Worm (Caenorhabditis elegans): ENCODE data around the gene sde-2.

sde-2 gene

ce11 chrV:13627103-13627623 lies at the start of gene sde-2:
Gene sde-2 (plus strand): TSS chrV:13627573.
- peak; percentile 93 for TF ChIP-seq unc-42 (tag; optimal IDR thresholded peaks at IDR 0.05)
- no peak for TF ChIP-seq che-1 (tag; optimal IDR thresholded peaks at IDR 0.05)
- peak; percentile 82 for TF ChIP-seq hlh-30 (tag; optimal IDR thresholded peaks at IDR 0.05; ENCODE audit: insufficient read depth)

- TF ChIP-seq nhr-232 (tag; optimal IDR thresholded peaks at IDR 0.05) (no peak), pat-9 (tag; optimal IDR thresholded peaks at IDR 0.05) (no peak), rnt-1 (tag; optimal IDR thresholded peaks at IDR 0.05) (no peak), hlh-6 (tag; optimal IDR thresholded peaks at IDR 0.05) (no peak), ceh-2 (tag; optimal IDR thresholded peaks at IDR 0.05) (no peak), hlh-15 (tag; optimal IDR thresholded peaks at IDR 0.05) (no peak), K02D7.2 (tag; optimal IDR thresholded peaks at IDR 0.05) (no peak), gmeb-2 (tag; optimal IDR thresholded peaks at IDR 0.05) (no peak), unc-42 (tag; optimal IDR thresholded peaks at IDR 0.05) (no peak), ceh-34 (tag; optimal IDR thresholded peaks at IDR 0.05) (no peak), Y22D7AL.16 (tag; optimal IDR thresholded peaks at IDR 0.05) (no peak), hlh-13 (GFP tag; optimal IDR thresholded peaks at IDR 0.05) (no peak), ceh-45 (GFP tag; IDR thresholded peaks at IDR 0.05) (no peak), K09A11.1 (tag; optimal IDR thresholded peaks at IDR 0.05; ENCODE audit: insufficient read depth) (no peak), sdc-2 (tag; optimal IDR thresholded peaks at IDR 0.05) (no peak), T23F11.4 (GFP tag; optimal IDR thresholded peaks at IDR 0.05) (no peak), unc-55 (GFP tag; optimal IDR thresholded peaks at IDR 0.05) (no peak), pqm-1 (tag; optimal IDR thresholded peaks at IDR 0.05) (no peak), ceh-48 (tag; optimal IDR thresholded peaks at IDR 0.05) (no peak)
Observed at ce11 chrV:13578637-13579036, 48.7 kb upstream of the sde-2 start, which contains the start of gene C50B8.6. Gene C50B8.6 (plus strand): TSS chrV:13578972.

ce11 chrV:13580696-13581095 lies 46.7 kb upstream of the sde-2 start, which contains the start of gene C50B8.5:
Gene C50B8.5 (plus strand): TSS chrV:13580968.
- TF ChIP-seq dve-1 (tag; optimal IDR thresholded peaks at IDR 0.05) = peak; percentile 4
- no peak for TF ChIP-seq ceh-48 (tag; optimal IDR thresholded peaks at IDR 0.05)
- TF ChIP-seq unc-55 (GFP tag; optimal IDR thresholded peaks at IDR 0.05) = no peak

- no peak for TF ChIP-seq fkh-6 (tag; optimal IDR thresholded peaks at IDR 0.05)
- TF ChIP-seq ztf-16 (tag; optimal IDR thresholded peaks at IDR 0.05) = no peak
- TF ChIP-seq ref-2 (tag; optimal IDR thresholded peaks at IDR 0.05) = no peak
- TF ChIP-seq pat-9 (tag; optimal IDR thresholded peaks at IDR 0.05) = no peak
- TF ChIP-seq Y22D7AL.16 (tag; optimal IDR thresholded peaks at IDR 0.05) = no peak
- TF ChIP-seq pag-3 (tag; optimal IDR thresholded peaks at IDR 0.05; ENCODE audit: borderline replicate concordance) = no peak
- no peak for TF ChIP-seq C08G9.2 (tag; optimal IDR thresholded peaks at IDR 0.05)
- TF ChIP-seq hlh-6 (tag; optimal IDR thresholded peaks at IDR 0.05) = no peak
- TF ChIP-seq zip-5 (tag; optimal IDR thresholded peaks at IDR 0.05) = no peak
Observed at ce11 chrV:13584484-13584883, 42.9 kb upstream of the sde-2 start, which contains the start of gene F53F4.1. Gene F53F4.1 (plus strand): TSS chrV:13584784.

ce11 chrV:13587902-13588301 lies 39.5 kb upstream of the sde-2 start, which contains the start of gene F53F4.17:
Gene F53F4.17 (plus strand): TSS chrV:13588202.
- TF ChIP-seq unc-86 (tag; optimal IDR thresholded peaks at IDR 0.05) (no peak), odd-2 (tag; optimal IDR thresholded peaks at IDR 0.05) (no peak), ceh-34 (tag; optimal IDR thresholded peaks at IDR 0.05) (no peak), ama-1 (optimal IDR thresholded peaks at IDR 0.05) (no peak), Y22D7AL.16 (tag; optimal IDR thresholded peaks at IDR 0.05) (no peak), lim-6 (tag; optimal IDR thresholded peaks at IDR 0.05) (no peak)

Measured in whole organism, late embryonic.